Worm (Caenorhabditis elegans): Measurements from ENCODE around the gene ech-8.

DNA sequence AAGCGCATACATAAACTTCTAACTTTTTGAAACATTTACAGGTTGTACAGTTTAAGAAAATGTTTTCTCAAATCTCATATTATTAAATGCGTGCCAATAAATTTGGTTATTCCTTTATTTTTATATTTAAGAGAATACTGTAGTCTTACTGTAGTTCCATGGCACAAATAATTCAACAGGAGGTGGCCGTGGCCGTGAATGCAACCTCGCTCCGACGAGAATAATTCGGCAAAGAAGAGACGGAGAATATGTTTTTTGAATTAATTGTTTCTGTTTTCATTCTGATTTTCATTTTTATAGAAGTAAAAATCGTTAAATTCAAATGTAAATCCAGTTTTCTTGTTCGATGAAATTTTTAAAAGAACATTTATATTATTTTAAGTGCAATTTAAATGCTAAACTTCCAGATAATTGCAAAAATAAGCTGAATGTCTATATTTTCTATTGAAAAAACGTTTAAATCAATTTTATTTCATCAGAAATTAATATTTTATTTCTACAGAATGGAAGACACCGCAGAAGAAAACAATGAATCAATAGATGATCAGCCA, 41.6 kb downstream of the ech-8 start, which contains the start of gene gon-4:
- no peak for TF ChIP-seq hpl-2 (GFP tag; optimal IDR thresholded peaks at IDR 0.05)
- TF ChIP-seq lir-3 (tag; optimal IDR thresholded peaks at IDR 0.05; ENCODE audit: poor library complexity), result no peak
- TF ChIP-seq sptf-1 (tag; optimal IDR thresholded peaks at IDR 0.05), result no peak
- no peak for TF ChIP-seq nhr-76 (tag; optimal IDR thresholded peaks at IDR 0.05)
- no peak for TF ChIP-seq aly-2 (tag; optimal IDR thresholded peaks at IDR 0.05)
- no peak for TF ChIP-seq pqm-1 (tag; optimal IDR thresholded peaks at IDR 0.05)
- no peak for TF ChIP-seq isw-1 (GFP tag; IDR thresholded peaks at IDR 0.05)
- no peak for TF ChIP-seq egl-13 (tag; optimal IDR thresholded peaks at IDR 0.05)

Measured in whole organism, L1 larva.